Fruit fly (Drosophila melanogaster): ENCODE measurements around the gene mRpS6.

mRpS6 gene

DNA sequence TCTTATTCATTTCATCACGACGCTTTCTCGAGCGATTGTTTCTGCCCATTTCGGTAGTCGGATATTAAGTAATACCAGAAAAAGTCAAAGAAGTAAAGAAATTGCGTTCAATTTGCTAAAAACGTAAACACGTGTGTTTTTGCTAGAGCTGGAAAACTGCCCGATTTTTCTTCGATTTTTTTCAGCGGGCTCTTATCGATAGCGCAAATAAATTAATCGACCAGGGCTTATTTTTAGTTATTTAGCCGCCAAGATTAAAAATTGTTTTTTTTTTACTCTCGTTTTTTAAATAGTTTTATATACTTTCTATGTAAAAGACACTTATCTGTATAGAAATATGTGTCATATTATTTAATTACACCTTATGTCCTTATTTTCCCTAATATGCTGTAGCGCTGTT lies 41.6 kb downstream of the mRpS6 start, which contains the start of gene CG15019 (continued):
- TF ChIP-seq cwo (GFP tag; optimal IDR thresholded peaks at IDR 0.05) (no peak), mld (GFP tag; IDR thresholded peaks at IDR 0.05; ENCODE audit: partially characterized antibody) (no peak), br (optimal IDR thresholded peaks at IDR 0.05) (no peak), CG9609 (GFP tag; optimal IDR thresholded peaks at IDR 0.05) (no peak), hth (optimal IDR thresholded peaks at IDR 0.05) (no peak), CG13775 (GFP tag; optimal IDR thresholded peaks at IDR 0.05) (no peak), trh (GFP tag; optimal IDR thresholded peaks at IDR 0.05) (no peak), repo (GFP tag; optimal IDR thresholded peaks at IDR 0.05) (no peak), cato (GFP tag; optimal IDR thresholded peaks at IDR 0.05; ENCODE audit: borderline replicate concordance) (no peak), ab (GFP tag; optimal IDR thresholded peaks at IDR 0.05) (no peak), CkIIα-i1 (GFP tag; IDR thresholded peaks at IDR 0.05) (no peak), CG18476 (GFP tag; optimal IDR thresholded peaks at IDR 0.05) (no peak), dan (GFP tag; IDR thresholded peaks at IDR 0.05) (no peak), bsh (GFP tag; optimal IDR thresholded peaks at IDR 0.05) (no peak), Kr (GFP tag; optimal IDR thresholded peaks at IDR 0.05) (no peak), kay (GFP tag; optimal IDR thresholded peaks at IDR 0.05) (no peak), fd96Cb (tag; optimal IDR thresholded peaks at IDR 0.05) (no peak), Dad (GFP tag; optimal IDR thresholded peaks at IDR 0.05) (no peak), pzg (GFP tag; optimal IDR thresholded peaks at IDR 0.05) (peak; percentile 37), Spps (tag; optimal IDR thresholded peaks at IDR 0.05) (no peak), Dek (tag; optimal IDR thresholded peaks at IDR 0.05) (no peak), CG7745 (tag; optimal IDR thresholded peaks at IDR 0.05) (no peak), sens (GFP tag) (no peak), exex (tag; optimal IDR thresholded peaks at IDR 0.05) (no peak), dm (GFP tag; optimal IDR thresholded peaks at IDR 0.05) (peak; percentile 97), Sry-β (GFP tag; optimal IDR thresholded peaks at IDR 0.05) (no peak), Six4 (GFP tag; optimal IDR thresholded peaks at IDR 0.05) (no peak), CG12391 (tag; optimal IDR thresholded peaks at IDR 0.05) (peak; percentile 2), Dip2 (GFP tag; IDR thresholded peaks at IDR 0.05) (no peak), unpg (GFP tag; optimal IDR thresholded peaks at IDR 0.05) (no peak), Med (GFP tag) (peak; percentile 27), tna (GFP tag; IDR thresholded peaks at IDR 0.05; ENCODE audit: partially characterized antibody) (peak; percentile 11; the same call in 1 of the 2 replicates), Atf6 (GFP tag; IDR thresholded peaks at IDR 0.05) (no peak), sr (GFP tag; IDR thresholded peaks at IDR 0.05) (no peak), CG17328 (GFP tag; IDR thresholded peaks at IDR 0.05) (no peak), ssp (GFP tag; IDR thresholded peaks at IDR 0.05) (no peak), CG14710 (tag; optimal IDR thresholded peaks at IDR 0.05) (no peak), Dp (GFP tag; optimal IDR thresholded peaks at IDR 0.05) (peak; percentile 90), bowl (GFP tag; IDR thresholded peaks at IDR 0.05) (no peak), dysf (GFP tag; IDR thresholded peaks at IDR 0.05) (no peak), CG7839 (tag; optimal IDR thresholded peaks at IDR 0.05) (no peak), Xrp1 (GFP tag; IDR thresholded peaks at IDR 0.05) (no peak), h (optimal IDR thresholded peaks at IDR 0.05) (no peak), CG14860 (GFP tag; IDR thresholded peaks at IDR 0.05; ENCODE audit: partially characterized antibody) (peak; percentile 17; the same call in 1 of the 3 replicates), ase (GFP tag; IDR thresholded peaks at IDR 0.05) (no peak), wek (GFP tag; optimal IDR thresholded peaks at IDR 0.05) (no peak), Max (GFP tag; optimal IDR thresholded peaks at IDR 0.05) (peak; percentile 30), CG3847 (GFP tag; IDR thresholded peaks at IDR 0.05) (no peak), tio (GFP tag; optimal IDR thresholded peaks at IDR 0.05) (no peak), pum (GFP tag; optimal IDR thresholded peaks at IDR 0.05) (no peak), otp (GFP tag; IDR thresholded peaks at IDR 0.05) (no peak), CG13624 (GFP tag; optimal IDR thresholded peaks at IDR 0.05) (peak; percentile 20), Ada2b (GFP tag; IDR thresholded peaks at IDR 0.05) (no peak)
